In the genomic region with DNA sequence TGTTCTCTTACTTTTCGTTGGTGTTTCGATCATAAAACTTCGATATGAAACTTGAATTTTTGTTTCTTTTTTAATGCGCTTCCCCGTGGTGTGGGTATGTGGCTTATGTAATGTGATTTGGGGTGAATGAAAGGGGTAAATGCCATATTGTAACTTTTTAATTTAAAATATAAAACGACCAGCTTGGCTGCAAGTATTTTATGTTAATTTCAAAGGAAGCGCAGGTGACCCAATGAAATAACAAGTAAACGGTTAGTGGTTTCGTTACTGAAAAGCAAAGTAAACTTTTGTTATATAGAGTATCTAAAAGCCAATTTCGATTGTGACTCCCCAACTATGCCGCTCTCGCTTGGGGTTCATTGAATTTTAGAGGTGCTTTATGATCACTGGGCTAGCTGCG, we compare ENCODE assay signal across 2 fruit fly cellular contexts.
A peak's percentile ranks its signal among the peaks of the same experiment; 100 is the strongest.
TF ChIP-seq lines count a peak whose summit lies in the region.

No protein-coding gene starts in this region.

TF ChIP-seq in whole organism, embryonic, 481 proteins besides CTCF, POLR2A, EP300 and RAD21 (continued from another document):
- TF ChIP-seq CG11398 (GFP tag; optimal IDR thresholded peaks at IDR 0.05; lab: Kevin White, UChicago) (no peak), E2f1 (GFP tag; IDR thresholded peaks at IDR 0.05; lab: Robert Waterston, UW) (peak; percentile 14; the same call in 1 of the 2 replicates), sens (GFP tag; lab: Kevin White, UChicago) (peak; percentile 66), CG6175 (GFP tag; IDR thresholded peaks at IDR 0.05; lab: Robert Waterston, UW) (no peak), Xrp1 (GFP tag; IDR thresholded peaks at IDR 0.05; lab: Robert Waterston, UW) (no peak), sqz (GFP tag; optimal IDR thresholded peaks at IDR 0.05; lab: Kevin White, UChicago) (no peak), CG7271 (tag; optimal IDR thresholded peaks at IDR 0.05; lab: Kevin White, UChicago) (no peak), Drgx (GFP tag; IDR thresholded peaks at IDR 0.05; lab: Robert Waterston, UW) (0 out of 2 replicates have a peak, but pooled peaks have one; percentile 23), jigr1 (GFP tag; IDR thresholded peaks at IDR 0.05; lab: Robert Waterston, UW) (no peak), Meics (GFP tag; optimal IDR thresholded peaks at IDR 0.05; lab: Kevin White, UChicago) (no peak), CG11247 (GFP tag; IDR thresholded peaks at IDR 0.05; lab: Robert Waterston, UW) (no peak), CG9609 (GFP tag; optimal IDR thresholded peaks at IDR 0.05; lab: Kevin White, UChicago) (no peak), CG6765 (GFP tag; optimal IDR thresholded peaks at IDR 0.05; lab: Kevin White, UChicago) (no peak), en (GFP tag; optimal IDR thresholded peaks at IDR 0.05; lab: Kevin White, UChicago) (no peak), br (optimal IDR thresholded peaks at IDR 0.05; lab: Kevin White, UChicago) (no peak), Pdp1 (GFP tag; optimal IDR thresholded peaks at IDR 0.05; lab: Kevin White, UChicago) (peak in 1 of 2 experiments; percentile 29), Fer3 (tag; optimal IDR thresholded peaks at IDR 0.05; lab: Kevin White, UChicago) (no peak), CG1529 (GFP tag; optimal IDR thresholded peaks at IDR 0.05; lab: Kevin White, UChicago) (no peak), az2 (GFP tag; optimal IDR thresholded peaks at IDR 0.05; lab: Kevin White, UChicago) (no peak), CG16815 (GFP tag; optimal IDR thresholded peaks at IDR 0.05; lab: Kevin White, UChicago) (no peak), prd (optimal IDR thresholded peaks at IDR 0.05; lab: Kevin White, UChicago) (no peak), prd (GFP tag; IDR thresholded peaks at IDR 0.05; lab: Robert Waterston, UW) (peak; percentile 26; the same call in 1 of the 3 replicates), Myb (GFP tag; optimal IDR thresholded peaks at IDR 0.05; lab: Kevin White, UChicago) (no peak), ind (GFP tag; optimal IDR thresholded peaks at IDR 0.05; lab: Kevin White, UChicago) (no peak), Rx (GFP tag; IDR thresholded peaks at IDR 0.05; lab: Robert Waterston, UW) (no peak), Mrtf (GFP tag; IDR thresholded peaks at IDR 0.05; lab: Robert Waterston, UW) (no peak), grau (tag; optimal IDR thresholded peaks at IDR 0.05; lab: Kevin White, UChicago) (no peak), CG14860 (GFP tag; IDR thresholded peaks at IDR 0.05; lab: Robert Waterston, UW; ENCODE audit: partially characterized antibody) (no peak), row (GFP tag; IDR thresholded peaks at IDR 0.05; lab: Robert Waterston, UW) (peak; percentile 51; the same call in 1 of the 3 replicates), gsb-n (tag; optimal IDR thresholded peaks at IDR 0.05; lab: Kevin White, UChicago) (no peak), NFAT (GFP tag; IDR thresholded peaks at IDR 0.05; lab: Robert Waterston, UW) (no peak), Gug (GFP tag; IDR thresholded peaks at IDR 0.05; lab: Robert Waterston, UW) (no peak), CG10959 (GFP tag; IDR thresholded peaks at IDR 0.05; lab: Robert Waterston, UW) (no peak), CG5953 (GFP tag; IDR thresholded peaks at IDR 0.05; lab: Robert Waterston, UW) (no peak), CG11504 (tag; optimal IDR thresholded peaks at IDR 0.05; lab: Kevin White, UChicago) (peak; percentile 20), CG10147 (GFP tag; optimal IDR thresholded peaks at IDR 0.05; lab: Kevin White, UChicago) (no peak)

TF ChIP-seq in whole organism, prepupa, 60 proteins besides CTCF, POLR2A, EP300 and RAD21 (continued from another document):
- peak; percentile 5 for TF ChIP-seq vri (GFP tag; optimal IDR thresholded peaks at IDR 0.05; lab: Kevin White, UChicago)
- peak; percentile 26 for TF ChIP-seq CG10669 (GFP tag; optimal IDR thresholded peaks at IDR 0.05; lab: Kevin White, UChicago)
- peak; percentile 20 for TF ChIP-seq CG3919 (GFP tag; optimal IDR thresholded peaks at IDR 0.05; lab: Kevin White, UChicago)
- TF ChIP-seq pdm3 (GFP tag; optimal IDR thresholded peaks at IDR 0.05; lab: Kevin White, UChicago) = peak; percentile 43
- TF ChIP-seq CG8632 (GFP tag; optimal IDR thresholded peaks at IDR 0.05; lab: Kevin White, UChicago) = peak; percentile 22
- peak; percentile 21 for TF ChIP-seq Hr4 (GFP tag; optimal IDR thresholded peaks at IDR 0.05; lab: Kevin White, UChicago)
- peak; percentile 3 for TF ChIP-seq net (GFP tag; optimal IDR thresholded peaks at IDR 0.05; lab: Kevin White, UChicago)
- TF ChIP-seq CG31627 (GFP tag; optimal IDR thresholded peaks at IDR 0.05; lab: Kevin White, UChicago) = peak; percentile 26
- TF ChIP-seq fkh (GFP tag; optimal IDR thresholded peaks at IDR 0.05; lab: Kevin White, UChicago) = no peak
- peak; percentile 46 for TF ChIP-seq esn (GFP tag; optimal IDR thresholded peaks at IDR 0.05; lab: Kevin White, UChicago)
- TF ChIP-seq CG8119 (GFP tag; IDR thresholded peaks at IDR 0.05; lab: Robert Waterston, UW) = no peak
- TF ChIP-seq svp (GFP tag; lab: Kevin White, UChicago) = peak; percentile 42
- peak; percentile 19 for TF ChIP-seq CG34406 (GFP tag; optimal IDR thresholded peaks at IDR 0.05; lab: Kevin White, UChicago)
- no peak for TF ChIP-seq CG16779 (tag; optimal IDR thresholded peaks at IDR 0.05; lab: Kevin White, UChicago)
- TF ChIP-seq acj6 (GFP tag; optimal IDR thresholded peaks at IDR 0.05; lab: Kevin White, UChicago) = peak; percentile 19
- no peak for TF ChIP-seq CG9139 (GFP tag; optimal IDR thresholded peaks at IDR 0.05; lab: Kevin White, UChicago)
